Worm (Caenorhabditis elegans) whole organism, late embryonic: ENCODE results near the gene C39D10.8.

Experiments
- Y22D7AL.16 ChIP-seq: sonication (generic microtip); optimal IDR thresholded peaks from 2 replicates; lab custom pipeline; 2016; ENCODE audit warnings: missing genetic modification characterization, missing compliant biosample characterization
- ama-1 ChIP-seq: fragments of 150-350 bp; optimal IDR thresholded peaks from 2 replicates; lab custom pipeline; 2014
- fax-1 ChIP-seq: sonication (generic microtip); optimal IDR thresholded peaks from 2 replicates; lab custom pipeline; 2016; ENCODE audit warnings: missing genotype, missing genetic modification characterization, missing compliant biosample characterization
- madf-2 ChIP-seq: sonication (generic microtip); optimal IDR thresholded peaks from 2 replicates; lab custom pipeline; 2017; ENCODE audit warnings: missing genetic modification characterization, missing compliant biosample characterization
- pag-3 ChIP-seq: sonication (generic microtip); optimal IDR thresholded peaks from 2 replicates; lab custom pipeline; 2016; ENCODE audit warnings: missing compliant biosample characterization, missing genetic modification characterization, borderline replicate concordance
- pha-4 ChIP-seq: fragments of 150-350 bp; optimal IDR thresholded peaks from 2 replicates; lab custom pipeline; 2018; ENCODE audit warnings: missing biosample characterization, missing genetic modification reagents, missing genetic modification characterization
- rnt-1 ChIP-seq: sonication (generic microtip); optimal IDR thresholded peaks from 2 replicates; lab custom pipeline; 2016; ENCODE audit warnings: missing genetic modification characterization, missing compliant biosample characterization
- tbx-2 ChIP-seq: sonication (generic microtip); optimal IDR thresholded peaks from 2 replicates; lab custom pipeline; 2016; ENCODE audit warnings: missing genetic modification characterization, missing compliant biosample characterization
- unc-86 ChIP-seq: sonication (generic microtip); optimal IDR thresholded peaks from 2 replicates; lab custom pipeline; 2016; ENCODE audit warnings: missing genetic modification characterization, missing compliant biosample characterization

ce11 chrX:7834117-7834516, 46.6 kb downstream of the C39D10.8 start, which contains the start of gene sul-3:
- TF ChIP-seq unc-86 (tag; lab: Kevin White, UChicago) (no peak), ama-1 (lab: Kevin White, UChicago) (no peak), pha-4 (tag; lab: Kevin White, UChicago) (no peak), tbx-2 (tag; lab: Kevin White, UChicago) (no peak), rnt-1 (tag; lab: Kevin White, UChicago) (no peak), Y22D7AL.16 (tag; lab: Kevin White, UChicago) (no peak), madf-2 (tag; lab: Kevin White, UChicago) (no peak), pag-3 (tag; lab: Kevin White, UChicago) (no peak), fax-1 (tag; lab: Kevin White, UChicago) (no peak)
